Worm (Caenorhabditis elegans): ENCODE results near the gene arrd-5.

ce11 chrII:9861394-9861793 lies 26.4 kb downstream of the arrd-5 start, which contains the start of gene chil-3:
- TF ChIP-seq fkh-10 (GFP tag; optimal IDR thresholded peaks at IDR 0.05), result no peak
- TF ChIP-seq C38D4.7 (GFP tag; optimal IDR thresholded peaks at IDR 0.05), result no peak
- no peak for TF ChIP-seq nfya-1 (tag; optimal IDR thresholded peaks at IDR 0.05)
- TF ChIP-seq sox-4 (tag; optimal IDR thresholded peaks at IDR 0.05), result no peak
- TF ChIP-seq pax-1 (tag; optimal IDR thresholded peaks at IDR 0.05), result no peak
- TF ChIP-seq ceh-6 (GFP tag; optimal IDR thresholded peaks at IDR 0.05), result no peak
- TF ChIP-seq ama-1 (optimal IDR thresholded peaks at IDR 0.05), result no peak
- no peak for TF ChIP-seq pag-3 (tag; optimal IDR thresholded peaks at IDR 0.05; ENCODE audit: borderline replicate concordance)

Data from whole organism, late embryonic.